Worm (Caenorhabditis elegans): Measurements from ENCODE around the gene nhr-107.

The nhr-107 gene

DNA sequence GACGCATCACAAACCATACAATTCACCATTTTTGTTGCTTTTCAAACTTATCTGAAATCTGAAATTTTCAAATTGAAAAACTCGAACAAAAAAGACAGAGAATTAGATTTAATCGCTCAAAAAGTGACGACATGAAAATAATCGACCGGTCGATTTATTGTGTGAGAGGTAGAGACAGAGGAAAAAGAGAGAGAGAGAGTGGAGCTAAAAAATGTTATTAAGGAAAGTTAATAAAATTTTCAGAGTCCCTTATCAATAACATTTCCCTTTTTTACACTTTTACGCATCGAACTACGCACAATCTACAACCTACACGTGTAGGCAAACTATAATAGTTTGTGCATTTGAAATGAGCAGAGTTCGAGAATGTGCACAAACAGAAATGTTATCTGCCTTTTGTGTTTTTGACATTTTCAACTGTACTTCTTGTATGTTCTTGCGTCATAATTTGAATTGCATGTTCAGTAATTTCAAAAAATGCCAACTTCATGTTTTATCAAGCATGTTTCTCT lies at the start of gene nhr-107:
TSS of gene nhr-107 (minus strand) at position 51 of the 512 bp plus-strand sequence.
- TF ChIP-seq cog-1 (tag; optimal IDR thresholded peaks at IDR 0.05) (no peak), T22C8.4 (GFP tag; IDR thresholded peaks at IDR 0.05) (no peak), med-1 (GFP tag; optimal IDR thresholded peaks at IDR 0.05; ENCODE audit: insufficient read depth) (no peak), klf-2 (GFP tag; conservative IDR thresholded peaks at IDR 0.05) (no peak)

DNA sequence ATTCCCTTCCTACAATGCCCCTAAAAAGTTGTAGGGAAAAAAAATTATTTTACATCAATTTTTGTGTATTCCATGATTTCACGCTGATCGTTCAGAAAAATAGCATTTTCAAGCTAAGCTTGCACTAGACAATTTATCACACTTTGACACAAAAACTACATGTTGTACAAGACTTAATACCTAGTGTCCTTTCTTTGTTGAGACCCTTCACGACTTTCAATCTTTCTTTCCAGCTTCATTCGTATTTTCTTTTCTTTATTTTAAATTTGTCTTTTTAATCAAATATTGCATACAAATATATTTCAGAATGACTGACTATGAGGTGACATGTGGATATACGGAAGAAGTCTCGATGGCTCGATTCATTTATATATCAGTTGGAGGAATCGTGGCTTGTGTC lies 49.1 kb upstream of the nhr-107 start, which contains the start of gene F20A1.2:
TSS of gene F20A1.2 (plus strand) at position 301 of the 400 bp plus-strand sequence.
- TF ChIP-seq tab-1 (GFP tag; IDR thresholded peaks at IDR 0.05) = no peak
- TF ChIP-seq flt-1 (GFP tag; IDR thresholded peaks at IDR 0.05) = no peak
- no peak for TF ChIP-seq klf-2 (GFP tag; conservative IDR thresholded peaks at IDR 0.05)
- TF ChIP-seq med-1 (GFP tag; optimal IDR thresholded peaks at IDR 0.05; ENCODE audit: insufficient read depth) = no peak
- no peak for TF ChIP-seq cog-1 (tag; optimal IDR thresholded peaks at IDR 0.05)
- no peak for TF ChIP-seq ref-1 (GFP tag; conservative IDR thresholded peaks at IDR 0.05)
- TF ChIP-seq ztf-23 (GFP tag; IDR thresholded peaks at IDR 0.05) = no peak
- TF ChIP-seq T22C8.4 (GFP tag; IDR thresholded peaks at IDR 0.05) = no peak

ce11 chrV:7036475-7036874 lies 39.6 kb upstream of the nhr-107 start, which contains the start of gene twk-11:
Gene twk-11, minus strand, starts transcription at chrV:7036575.
- no peak for TF ChIP-seq tab-1 (GFP tag; IDR thresholded peaks at IDR 0.05)
- TF ChIP-seq ztf-29 (GFP tag; IDR thresholded peaks at IDR 0.05) = no peak
- no peak for TF ChIP-seq flt-1 (GFP tag; IDR thresholded peaks at IDR 0.05)

DNA sequence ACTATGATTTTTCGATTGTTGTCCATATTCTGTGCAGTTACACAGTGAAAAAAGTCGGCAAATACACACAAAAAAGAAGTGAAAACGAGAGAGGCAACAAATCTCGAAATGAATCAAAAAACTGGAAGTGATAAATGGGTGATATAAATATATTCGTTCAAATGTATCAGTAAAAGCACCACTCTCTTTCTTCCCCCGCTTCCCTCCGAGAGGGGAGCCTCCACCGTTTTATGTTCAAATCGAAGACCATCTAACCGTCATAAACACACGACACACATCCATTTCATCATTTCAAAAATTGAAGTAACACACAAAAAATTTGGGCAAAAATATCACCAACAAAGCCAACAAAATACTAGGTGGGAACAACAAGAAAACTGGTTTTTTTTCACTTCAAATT lies 30.2 kb upstream of the nhr-107 start, which contains the start of gene F20A1.6:
TSS of gene F20A1.6 (minus strand) at position 101 of the 400 bp plus-strand sequence.
- no peak for TF ChIP-seq flt-1 (GFP tag; IDR thresholded peaks at IDR 0.05)
- no peak for TF ChIP-seq ztf-29 (GFP tag; IDR thresholded peaks at IDR 0.05)
- no peak for TF ChIP-seq med-1 (GFP tag; optimal IDR thresholded peaks at IDR 0.05; ENCODE audit: insufficient read depth)
- no peak for TF ChIP-seq ztf-23 (GFP tag; IDR thresholded peaks at IDR 0.05)
- TF ChIP-seq cog-1 (tag; optimal IDR thresholded peaks at IDR 0.05) = no peak
- no peak for TF ChIP-seq ref-1 (GFP tag; conservative IDR thresholded peaks at IDR 0.05)
- no peak for TF ChIP-seq T22C8.4 (GFP tag; IDR thresholded peaks at IDR 0.05)
- TF ChIP-seq tab-1 (GFP tag; IDR thresholded peaks at IDR 0.05) = no peak
- TF ChIP-seq klf-2 (GFP tag; conservative IDR thresholded peaks at IDR 0.05) = no peak

ce11 chrV:7022981-7023380 lies 26.1 kb upstream of the nhr-107 start:
- TF ChIP-seq cog-1 (tag; optimal IDR thresholded peaks at IDR 0.05) (no peak), ztf-29 (GFP tag; IDR thresholded peaks at IDR 0.05) (no peak), tab-1 (GFP tag; IDR thresholded peaks at IDR 0.05) (no peak), T22C8.4 (GFP tag; IDR thresholded peaks at IDR 0.05) (no peak), klf-2 (GFP tag; conservative IDR thresholded peaks at IDR 0.05) (no peak), ztf-23 (GFP tag; IDR thresholded peaks at IDR 0.05) (no peak), ref-1 (GFP tag; conservative IDR thresholded peaks at IDR 0.05) (no peak)

- TF ChIP-seq med-1 (GFP tag; optimal IDR thresholded peaks at IDR 0.05; ENCODE audit: insufficient read depth) = no peak
- no peak for TF ChIP-seq ztf-23 (GFP tag; IDR thresholded peaks at IDR 0.05)
- TF ChIP-seq klf-2 (GFP tag; conservative IDR thresholded peaks at IDR 0.05) = no peak
- TF ChIP-seq flt-1 (GFP tag; IDR thresholded peaks at IDR 0.05) = no peak
- no peak for TF ChIP-seq T22C8.4 (GFP tag; IDR thresholded peaks at IDR 0.05)
- TF ChIP-seq ref-1 (GFP tag; conservative IDR thresholded peaks at IDR 0.05) = no peak
- no peak for TF ChIP-seq ztf-29 (GFP tag; IDR thresholded peaks at IDR 0.05)
- no peak for TF ChIP-seq tab-1 (GFP tag; IDR thresholded peaks at IDR 0.05)
- TF ChIP-seq cog-1 (tag; optimal IDR thresholded peaks at IDR 0.05) = no peak
These were observed 24.9 kb upstream of the nhr-107 start, which contains the start of gene F20A1.4 for ce11 chrV:7021772-7022171. Gene F20A1.4, minus strand, starts transcription at chrV:7021872.

- no peak for TF ChIP-seq flt-1 (GFP tag; IDR thresholded peaks at IDR 0.05)
- TF ChIP-seq ztf-29 (GFP tag; IDR thresholded peaks at IDR 0.05) = no peak
- no peak for TF ChIP-seq cog-1 (tag; optimal IDR thresholded peaks at IDR 0.05)
- no peak for TF ChIP-seq med-1 (GFP tag; optimal IDR thresholded peaks at IDR 0.05; ENCODE audit: insufficient read depth)
- no peak for TF ChIP-seq tab-1 (GFP tag; IDR thresholded peaks at IDR 0.05)
- no peak for TF ChIP-seq klf-2 (GFP tag; conservative IDR thresholded peaks at IDR 0.05)
- TF ChIP-seq ztf-23 (GFP tag; IDR thresholded peaks at IDR 0.05) = no peak
- no peak for TF ChIP-seq T22C8.4 (GFP tag; IDR thresholded peaks at IDR 0.05)
- no peak for TF ChIP-seq ref-1 (GFP tag; conservative IDR thresholded peaks at IDR 0.05)
These were observed 20.2 kb upstream of the nhr-107 start, which contains the start of gene srsx-32 for ce11 chrV:7017059-7017458. Gene srsx-32, plus strand, starts transcription at chrV:7017359.

ce11 chrV:7015872-7016271 lies 19.0 kb upstream of the nhr-107 start, which contains the start of gene C33G8.13:
Gene C33G8.13, minus strand, starts transcription at chrV:7015972.
- TF ChIP-seq cog-1 (tag; optimal IDR thresholded peaks at IDR 0.05) = no peak
- TF ChIP-seq ztf-23 (GFP tag; IDR thresholded peaks at IDR 0.05) = no peak
- TF ChIP-seq klf-2 (GFP tag; conservative IDR thresholded peaks at IDR 0.05) = no peak
- no peak for TF ChIP-seq T22C8.4 (GFP tag; IDR thresholded peaks at IDR 0.05)
- TF ChIP-seq ztf-29 (GFP tag; IDR thresholded peaks at IDR 0.05) = no peak
- no peak for TF ChIP-seq ref-1 (GFP tag; conservative IDR thresholded peaks at IDR 0.05)
- TF ChIP-seq flt-1 (GFP tag; IDR thresholded peaks at IDR 0.05) = no peak
- TF ChIP-seq tab-1 (GFP tag; IDR thresholded peaks at IDR 0.05) = no peak
- TF ChIP-seq med-1 (GFP tag; optimal IDR thresholded peaks at IDR 0.05; ENCODE audit: insufficient read depth) = no peak

- TF ChIP-seq ref-1 (GFP tag; conservative IDR thresholded peaks at IDR 0.05) (no peak), med-1 (GFP tag; optimal IDR thresholded peaks at IDR 0.05; ENCODE audit: insufficient read depth) (no peak), ztf-23 (GFP tag; IDR thresholded peaks at IDR 0.05) (no peak), cog-1 (tag; optimal IDR thresholded peaks at IDR 0.05) (no peak), tab-1 (GFP tag; IDR thresholded peaks at IDR 0.05) (no peak), T22C8.4 (GFP tag; IDR thresholded peaks at IDR 0.05) (no peak), klf-2 (GFP tag; conservative IDR thresholded peaks at IDR 0.05) (no peak), flt-1 (GFP tag; IDR thresholded peaks at IDR 0.05) (no peak), ztf-29 (GFP tag; IDR thresholded peaks at IDR 0.05) (no peak)
These were observed 15.7 kb upstream of the nhr-107 start, which contains the start of gene srw-127 for ce11 chrV:7012617-7013016. Gene srw-127, plus strand, starts transcription at chrV:7012917.

ce11 chrV:7009461-7009860 lies 12.6 kb upstream of the nhr-107 start, which contains the start of gene C33G8.2:
Gene C33G8.2, plus strand, starts transcription at chrV:7009761.
- no peak for TF ChIP-seq flt-1 (GFP tag; IDR thresholded peaks at IDR 0.05)
- TF ChIP-seq ref-1 (GFP tag; conservative IDR thresholded peaks at IDR 0.05) = no peak
- TF ChIP-seq T22C8.4 (GFP tag; IDR thresholded peaks at IDR 0.05) = no peak
- TF ChIP-seq ztf-23 (GFP tag; IDR thresholded peaks at IDR 0.05) = no peak
- TF ChIP-seq cog-1 (tag; optimal IDR thresholded peaks at IDR 0.05) = no peak
- no peak for TF ChIP-seq med-1 (GFP tag; optimal IDR thresholded peaks at IDR 0.05; ENCODE audit: insufficient read depth)
- TF ChIP-seq ztf-29 (GFP tag; IDR thresholded peaks at IDR 0.05) = no peak
- no peak for TF ChIP-seq tab-1 (GFP tag; IDR thresholded peaks at IDR 0.05)
